Worm (Caenorhabditis elegans) whole organism, L4 larva: ENCODE results near the gene gpa-7.

Source experiments
- R02D3.7 ChIP-seq: fragments of 150-350 bp; sonication (generic microtip); optimal IDR thresholded peaks from 3 replicates; lab custom pipeline; 2014; ENCODE audit warnings: missing biosample characterization, missing genetic modification characterization
- ceh-28 ChIP-seq: fragments of 150-350 bp; optimal IDR thresholded peaks from 2 replicates; lab custom pipeline; 2014; ENCODE audit warnings: missing biosample characterization, missing genetic modification reagents, missing genetic modification characterization
- ceh-82 ChIP-seq: sonication (generic microtip); optimal IDR thresholded peaks from 2 replicates; lab custom pipeline; 2017; ENCODE audit warnings: missing biosample characterization, missing genetic modification characterization
- dve-1 ChIP-seq: sonication (generic microtip); optimal IDR thresholded peaks from 2 replicates; lab custom pipeline; 2017; ENCODE audit warnings: antibody characterized with exemption, mild to moderate bottlenecking, missing genetic modification characterization, missing compliant biosample characterization; ENCODE audit not compliant: insufficient read depth
- lin-39 ChIP-seq: fragments of 150-350 bp; optimal IDR thresholded peaks from 2 replicates; lab custom pipeline; 2014; ENCODE audit warnings: missing biosample characterization, missing genetic modification reagents, missing genetic modification characterization
- lir-3 ChIP-seq: sonication (generic microtip); optimal IDR thresholded peaks from 2 replicates; lab custom pipeline; 2016; ENCODE audit warnings: mild to moderate bottlenecking, missing genetic modification characterization, missing compliant biosample characterization
- madf-5 ChIP-seq, 2 experiments: fragments of 200-800 bp; sonication (Bioruptor generic); IDR thresholded peaks; 2 replicates each; pipeline ENCODE4 v1.3.6; 2022; ENCODE audit warnings: missing compliant biosample characterization in 2 of 2, missing genetic modification characterization in 2 of 2
- nhr-6 ChIP-seq: fragments of 150-350 bp; optimal IDR thresholded peaks from 2 replicates; lab custom pipeline; 2014; ENCODE audit warnings: missing biosample characterization, missing genetic modification characterization
- pha-4 ChIP-seq, 2 experiments: fragments of 150-350 bp in 1 of 2; fragments of 200-800 bp in 1 of 2; sonication (Bioruptor generic) in 1 of 2; IDR thresholded peaks in 1 of 2; optimal IDR thresholded peaks in 1 of 2; 2 replicates each; pipeline versions ENCODE4 v1.3.6 to Lab custom; 2014 to 2022; ENCODE audit warnings: missing genetic modification characterization in 2 of 2, missing genetic modification reagents in 2 of 2, missing biosample characterization in 1 of 2, missing compliant biosample characterization in 1 of 2
- zag-1 ChIP-seq: fragments of 150-350 bp; optimal IDR thresholded peaks from 2 replicates; lab custom pipeline; 2014; ENCODE audit warnings: missing biosample characterization, missing genetic modification characterization

DNA sequence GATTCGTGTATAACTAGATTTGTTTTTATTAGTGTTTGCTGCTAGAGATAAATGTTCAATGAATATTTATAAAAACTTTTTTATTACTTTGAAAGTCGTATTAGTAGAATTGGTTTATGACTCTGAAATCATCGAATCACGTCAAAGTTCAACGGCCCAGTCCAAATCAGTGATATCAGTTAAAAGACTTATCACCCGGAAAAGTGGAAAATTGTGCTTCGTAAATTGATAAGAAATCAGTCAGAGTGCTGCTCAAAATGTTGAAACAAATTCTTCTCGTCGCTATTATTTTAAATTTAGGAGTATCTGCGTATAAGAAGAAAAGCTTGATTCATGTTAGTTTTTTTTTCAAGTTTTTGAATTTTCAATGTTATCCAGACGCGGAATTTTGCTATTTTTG is 15.5 kb upstream of the gpa-7 start, which contains the start of gene R10H10.3:
- TF ChIP-seq ceh-82 (tag; lab: Kevin White, UChicago) (no peak), dve-1 (tag; lab: Kevin White, UChicago) (peak; percentile 50), R02D3.7 (tag; lab: Kevin White, UChicago) (no peak), lin-39 (tag; lab: Kevin White, UChicago) (no peak), pha-4 (GFP tag; IDR thresholded peaks at IDR 0.05; lab: Robert Waterston, UW) (no peak), pha-4 (tag; optimal IDR thresholded peaks at IDR 0.05; lab: Kevin White, UChicago) (no peak), ceh-28 (tag; lab: Kevin White, UChicago) (no peak), nhr-6 (tag; lab: Kevin White, UChicago) (no peak), zag-1 (tag; lab: Kevin White, UChicago) (no peak), madf-5 (GFP tag; IDR thresholded peaks at IDR 0.05; lab: Robert Waterston, UW) (no peak), lir-3 (tag; lab: Kevin White, UChicago) (no peak)
